Fruit fly (Drosophila melanogaster): ENCODE results near the gene CG34028.

The CG34028 gene

dm6 chrX:9511224-9511623, at the start of gene CG34028:
CG34028 (plus strand) TSS chrX:9511524.
- TF ChIP-seq noc (tag; optimal IDR thresholded peaks at IDR 0.05): no peak

DNA sequence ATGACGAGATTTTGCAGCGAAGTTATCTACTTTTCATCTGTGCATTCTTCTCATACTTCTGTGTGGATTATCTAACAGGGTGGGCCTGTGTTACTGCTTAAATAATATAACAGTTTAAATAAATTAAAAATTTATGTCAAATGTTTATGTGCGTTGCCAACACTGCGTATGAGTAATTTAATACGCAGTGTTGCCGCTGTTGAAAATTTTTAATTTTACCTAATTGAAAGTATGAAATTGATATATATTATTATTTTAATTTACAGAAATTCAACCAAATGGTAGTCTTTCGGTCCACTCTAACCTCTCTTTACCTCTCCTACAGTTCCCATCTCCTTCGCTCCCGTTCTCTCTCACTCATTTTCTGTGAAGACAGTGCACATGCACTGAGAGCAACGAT, 45.2 kb upstream of the CG34028 start:
- TF ChIP-seq noc (tag; optimal IDR thresholded peaks at IDR 0.05): no peak

dm6 chrX:9466579-9466995, 44.7 kb upstream of the CG34028 start:
- no peak for TF ChIP-seq noc (tag; optimal IDR thresholded peaks at IDR 0.05)

DNA sequence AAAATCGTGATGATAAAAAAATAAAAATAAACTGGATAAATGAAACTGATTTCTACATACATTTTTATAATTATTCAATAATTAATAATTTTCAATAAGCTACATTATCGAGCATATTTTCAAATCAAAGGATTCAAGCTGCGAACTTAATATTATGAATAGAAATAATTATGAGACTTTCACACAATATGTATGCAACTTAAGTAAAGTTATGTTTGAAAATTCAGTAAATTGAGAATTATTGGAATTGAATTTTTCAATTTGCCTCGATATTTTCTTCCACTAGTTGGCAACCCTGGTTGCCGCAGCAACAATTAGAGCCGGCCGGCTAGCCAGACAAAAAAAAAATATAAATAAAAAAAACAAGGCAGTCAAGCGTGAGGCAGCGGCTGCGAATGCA, 44.3 kb upstream of the CG34028 start:
- no peak for TF ChIP-seq noc (tag; optimal IDR thresholded peaks at IDR 0.05)

dm6 chrX:9467656-9468055, 43.7 kb upstream of the CG34028 start:
- TF ChIP-seq noc (tag; optimal IDR thresholded peaks at IDR 0.05): no peak

DNA sequence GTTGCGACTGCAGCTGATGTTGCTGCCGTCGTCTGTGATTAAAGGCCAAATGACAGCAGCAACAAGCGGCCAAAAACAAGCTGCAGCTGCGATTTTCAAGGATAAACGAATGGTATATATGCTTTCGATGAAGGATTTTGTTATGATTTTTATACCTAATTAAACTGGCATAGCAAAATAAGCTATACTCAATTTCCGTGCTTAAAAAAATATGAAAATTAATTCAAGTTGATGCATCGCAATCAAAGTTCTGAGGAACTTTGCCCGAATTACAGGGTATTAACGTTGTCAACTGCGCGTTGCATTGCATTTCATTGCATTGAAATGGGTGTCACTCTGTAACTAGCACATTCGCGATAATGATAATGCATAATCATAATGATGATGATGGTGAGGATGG, 43.0 kb upstream of the CG34028 start:
- TF ChIP-seq noc (tag; optimal IDR thresholded peaks at IDR 0.05): no peak

DNA sequence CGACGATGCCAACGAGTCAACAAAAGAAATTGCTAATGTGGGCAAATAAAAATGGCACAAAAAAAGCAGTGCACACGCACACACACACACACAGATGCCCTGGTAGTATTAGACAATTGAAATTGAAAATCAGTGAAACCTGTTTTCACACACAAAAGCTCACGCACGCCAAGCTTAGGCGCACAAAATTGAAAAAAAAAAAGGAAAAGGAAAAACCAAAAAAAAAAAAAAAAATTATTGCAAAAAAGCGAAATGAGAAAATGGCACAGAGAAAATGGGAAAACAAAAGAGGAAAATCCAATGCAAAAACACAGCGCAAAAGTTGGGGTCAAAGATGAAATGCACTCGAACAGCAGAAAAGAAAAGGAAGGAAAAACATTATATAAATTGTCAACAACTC, 37.2 kb upstream of the CG34028 start:
- TF ChIP-seq noc (tag; optimal IDR thresholded peaks at IDR 0.05): no peak

DNA sequence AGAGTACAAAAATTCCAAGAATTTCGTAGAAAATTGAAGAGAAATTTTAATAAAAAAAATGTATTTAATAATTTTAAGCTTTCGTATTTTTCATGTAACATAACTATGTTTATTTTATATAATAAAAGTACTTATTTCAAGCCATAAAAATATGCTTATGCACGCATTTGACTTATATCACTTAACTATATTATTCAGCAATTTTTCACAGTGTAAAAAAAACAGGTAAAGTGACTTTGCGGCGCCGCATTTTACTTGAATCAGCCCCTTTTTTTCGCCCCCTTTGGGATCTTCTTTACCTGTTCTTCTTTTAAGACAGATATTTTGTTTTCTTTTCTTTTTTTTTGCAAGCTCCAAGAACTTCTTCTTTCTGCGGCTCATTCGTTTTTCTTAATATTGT, 34.4 kb upstream of the CG34028 start:
- TF ChIP-seq noc (tag; optimal IDR thresholded peaks at IDR 0.05): no peak

dm6 chrX:9478756-9479155, 32.6 kb upstream of the CG34028 start:
- no peak for TF ChIP-seq noc (tag; optimal IDR thresholded peaks at IDR 0.05)

- no peak for TF ChIP-seq noc (tag; optimal IDR thresholded peaks at IDR 0.05)
These were observed 27.7 kb upstream of the CG34028 start for dm6 chrX:9483613-9484012.

DNA sequence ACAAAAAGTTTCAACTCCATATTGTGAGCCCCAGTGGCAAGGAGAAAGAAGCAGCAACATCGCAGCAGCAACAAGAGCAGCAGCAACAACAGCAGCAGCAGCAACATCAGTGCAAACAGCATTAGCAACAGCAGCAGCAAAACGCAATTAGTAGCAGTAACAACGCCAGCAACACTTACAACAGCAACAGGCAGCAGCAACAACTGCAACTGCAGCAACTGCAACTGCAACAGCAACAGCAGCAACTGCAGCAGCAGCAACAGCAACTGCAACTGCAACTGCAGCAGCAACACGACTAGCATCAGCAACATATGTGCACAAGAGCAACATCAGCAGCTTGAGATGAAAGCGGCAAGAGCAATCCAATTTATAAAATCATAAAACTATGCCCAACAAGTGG, 26.1 kb upstream of the CG34028 start:
- no peak for TF ChIP-seq noc (tag; optimal IDR thresholded peaks at IDR 0.05)

DNA sequence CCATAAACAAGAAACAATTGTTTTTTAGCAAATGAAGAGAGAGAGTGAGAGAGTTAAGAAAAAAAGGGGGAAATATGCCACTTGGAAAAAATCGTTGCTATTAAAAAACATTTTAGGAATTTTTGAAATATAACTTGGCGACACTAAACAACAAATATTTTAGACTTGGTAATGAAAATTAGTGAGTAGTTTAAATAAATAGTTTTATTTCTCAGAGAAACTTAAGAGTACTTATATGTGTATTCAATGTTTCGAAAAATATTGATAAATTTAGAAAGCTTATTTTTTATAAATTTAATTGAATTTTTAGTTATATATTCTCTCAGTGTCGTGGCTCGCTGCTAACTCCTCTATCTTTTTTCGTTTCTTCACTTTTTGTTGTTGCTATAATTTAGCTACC, 25.4 kb upstream of the CG34028 start:
- peak; percentile 0 for TF ChIP-seq noc (tag; optimal IDR thresholded peaks at IDR 0.05)

DNA sequence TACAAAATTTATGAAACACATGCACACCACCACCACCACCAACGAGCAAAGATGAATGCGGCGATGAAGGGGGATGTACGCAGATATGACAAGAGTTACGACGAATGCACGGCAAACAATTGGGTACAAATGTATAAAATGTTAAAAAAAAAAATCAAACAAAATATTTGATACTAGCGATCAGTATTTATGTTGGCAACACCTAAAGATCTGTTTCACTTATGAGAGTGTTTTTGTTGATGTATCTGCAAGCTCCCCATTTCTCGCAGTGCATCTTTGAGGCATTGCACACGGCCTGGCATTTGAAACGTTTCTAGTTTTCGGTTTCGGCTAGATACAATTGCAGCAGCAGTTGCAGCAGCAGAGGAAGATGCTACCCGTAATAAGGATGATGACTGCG, 24.5 kb upstream of the CG34028 start:
- TF ChIP-seq noc (tag; optimal IDR thresholded peaks at IDR 0.05): no peak

DNA sequence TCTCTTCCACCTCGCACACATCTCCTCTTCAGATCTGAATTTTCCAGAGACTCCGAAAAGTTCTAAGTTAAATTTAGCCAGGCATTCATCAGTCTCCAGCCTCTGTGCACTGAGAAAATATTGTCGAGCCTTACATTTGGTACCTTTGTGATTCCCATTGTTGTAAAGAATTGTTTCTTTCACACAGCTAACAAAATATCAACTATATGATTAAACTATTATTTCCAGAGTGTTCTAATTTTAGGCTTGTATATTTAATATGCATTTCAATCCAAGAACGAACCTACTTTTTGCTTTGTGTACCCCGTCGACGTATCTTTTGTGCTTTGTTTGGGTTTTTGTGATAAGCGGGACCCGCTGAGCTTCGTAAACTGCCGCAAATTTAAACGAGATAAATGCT, 17.2 kb upstream of the CG34028 start:
- TF ChIP-seq noc (tag; optimal IDR thresholded peaks at IDR 0.05): no peak

dm6 chrX:9495945-9496445, 15.3 kb upstream of the CG34028 start:
- TF ChIP-seq noc (tag; optimal IDR thresholded peaks at IDR 0.05): no peak

DNA sequence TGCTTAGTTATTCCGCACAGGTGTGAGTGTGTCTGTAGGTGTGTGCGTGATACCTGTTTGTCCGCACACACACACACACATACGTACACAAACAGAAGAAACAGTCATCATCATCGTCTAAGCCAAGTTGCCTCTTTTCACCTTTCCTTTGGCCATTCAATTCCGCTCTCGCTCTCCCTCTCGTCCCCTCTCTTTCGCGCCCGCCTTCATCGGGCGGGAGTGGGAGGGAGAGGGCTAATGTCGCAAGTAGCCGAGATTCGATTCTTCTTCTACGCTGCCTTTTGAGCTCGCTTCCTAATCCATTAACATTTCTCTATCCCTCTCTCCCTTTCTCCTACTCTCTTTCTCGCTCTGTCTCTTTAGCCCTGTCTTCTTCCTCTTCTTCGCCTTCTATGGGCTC, 14.2 kb upstream of the CG34028 start:
- TF ChIP-seq noc (tag; optimal IDR thresholded peaks at IDR 0.05): no peak

- TF ChIP-seq noc (tag; optimal IDR thresholded peaks at IDR 0.05): no peak
These were observed 13.2 kb upstream of the CG34028 start for dm6 chrX:9498174-9498573.

DNA sequence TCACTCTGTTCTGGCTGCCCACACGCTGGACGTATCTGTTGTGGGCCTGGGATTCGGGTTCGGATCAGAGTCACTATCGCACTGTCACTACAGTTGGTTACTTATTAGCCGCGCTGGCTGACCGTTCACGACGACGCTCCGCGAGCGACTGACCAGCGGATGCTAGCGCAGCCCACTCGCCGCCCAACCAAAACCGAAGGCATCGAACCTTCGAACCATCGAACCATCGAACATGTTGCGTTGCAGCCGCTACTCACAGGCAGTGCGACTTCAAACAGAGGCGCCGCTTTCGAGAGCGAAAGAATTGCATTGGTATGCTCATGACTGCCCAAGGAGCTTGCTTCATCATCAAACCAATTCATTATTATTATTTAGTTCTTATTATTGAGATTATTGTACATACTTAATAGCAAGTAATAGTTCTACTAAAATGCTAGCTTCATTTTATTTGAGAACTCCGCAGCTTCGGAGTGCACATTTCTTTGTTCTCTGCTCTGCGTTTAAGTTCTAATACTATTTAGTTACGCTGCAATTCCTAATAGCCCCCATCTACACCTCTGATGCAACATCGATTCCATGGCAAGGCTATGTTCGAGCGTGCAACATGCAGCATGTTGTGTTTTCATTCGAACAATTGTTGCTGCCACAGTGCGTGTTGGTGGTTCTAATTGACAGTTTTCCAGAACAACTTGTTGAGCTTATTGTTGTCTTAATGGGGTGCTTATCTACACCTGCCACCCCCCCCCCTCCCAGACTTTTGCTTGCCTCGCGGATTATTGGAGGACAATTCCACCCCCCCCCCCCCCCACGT, 11.1 kb upstream of the CG34028 start, which contains the start of gene mgl:
TSS of gene mgl (minus strand) at position 136 of the 811 bp plus-strand sequence.
- TF ChIP-seq noc (tag; optimal IDR thresholded peaks at IDR 0.05): no peak
